Worm (Caenorhabditis elegans) whole organism, midembryonic: ENCODE measurements around the gene lact-4.

Experiments used
- cog-1 ChIP-seq: sonication (generic microtip); optimal IDR thresholded peaks from 2 replicates; lab custom pipeline; 2016; ENCODE audit warnings: missing genetic modification characterization, missing compliant biosample characterization
- ref-1 ChIP-seq: fragments of 200-800 bp; sonication (Bioruptor generic); conservative IDR thresholded peaks from 2 replicates; pipeline ENCODE4 v1.3.6; 2022; ENCODE audit warnings: missing genetic modification reagents, missing genetic modification characterization, missing compliant biosample characterization
- tab-1 ChIP-seq: fragments of 200-800 bp; sonication (Bioruptor generic); IDR thresholded peaks from 2 replicates; pipeline ENCODE4 v1.3.6; 2022; ENCODE audit warnings: missing genetic modification characterization, missing compliant biosample characterization
- ztf-29 ChIP-seq: fragments of 200-800 bp; sonication (Bioruptor generic); IDR thresholded peaks from 2 replicates; pipeline ENCODE4 v1.3.6; 2022; ENCODE audit warnings: missing genetic modification reagents, missing genetic modification characterization, missing compliant biosample characterization

DNA sequence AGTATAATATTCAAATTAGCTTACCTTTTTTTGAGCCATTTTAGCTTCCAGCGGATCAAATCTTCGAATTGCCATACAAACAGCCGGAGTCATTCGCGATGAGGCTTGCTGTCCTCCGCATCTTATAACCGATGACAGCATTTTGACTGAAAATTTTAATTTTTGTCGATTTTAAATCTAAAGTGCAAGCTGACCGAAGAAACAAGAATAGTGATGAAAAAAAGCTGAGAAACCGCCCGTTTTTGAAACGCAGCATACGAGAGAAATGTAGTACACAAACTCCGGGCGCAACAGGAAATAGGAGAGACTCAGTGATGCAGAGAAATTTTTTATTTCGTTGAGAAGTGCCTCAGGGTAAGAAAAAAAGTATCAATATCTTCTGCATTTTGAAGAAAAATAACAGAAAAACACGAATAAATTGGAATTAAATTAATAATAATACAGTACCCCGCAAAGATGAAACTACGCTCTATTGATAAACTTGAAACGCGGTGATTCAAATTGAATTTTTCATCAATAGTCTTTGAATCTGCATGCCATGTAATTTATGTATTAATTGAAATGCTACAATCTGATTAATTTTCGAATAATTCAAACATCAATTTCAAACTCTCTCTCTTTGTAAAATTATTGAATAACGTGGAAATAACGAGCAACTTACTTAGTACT lies 3.0 kb upstream of the lact-4 start:
- TF ChIP-seq cog-1 (tag; lab: Kevin White, UChicago) (no peak), ztf-29 (no peak), ref-1 (GFP tag; lab: Robert Waterston, UW) (no peak), tab-1 (GFP tag; lab: Robert Waterston, UW) (no peak)
